Worm (Caenorhabditis elegans): ENCODE measurements around the gene npax-3.
A peak's percentile ranks its signal among the peaks of the same experiment; 100 is the strongest.

- TF ChIP-seq R02D3.7 (tag; optimal IDR thresholded peaks at IDR 0.05): no peak
- no peak for TF ChIP-seq fos-1 (tag; optimal IDR thresholded peaks at IDR 0.05)
- no peak for TF ChIP-seq nhr-12 (tag; optimal IDR thresholded peaks at IDR 0.05)
- TF ChIP-seq nhr-77 (tag; optimal IDR thresholded peaks at IDR 0.05): no peak
- TF ChIP-seq fkh-10 (GFP tag; optimal IDR thresholded peaks at IDR 0.05): no peak
- no peak for TF ChIP-seq mml-1 (tag; optimal IDR thresholded peaks at IDR 0.05)
- TF ChIP-seq unc-62 (GFP tag; optimal IDR thresholded peaks at IDR 0.05): no peak
- TF ChIP-seq elt-2 (tag; optimal IDR thresholded peaks at IDR 0.05): peak; percentile 78
- TF ChIP-seq snpc-4 (tag; optimal IDR thresholded peaks at IDR 0.05): no peak
- TF ChIP-seq sea-2 (GFP tag; optimal IDR thresholded peaks at IDR 0.05): no peak
Observed at ce11 chrIV:10810820-10811219, 17.1 kb downstream of the npax-3 start.
